Fruit fly (Drosophila melanogaster) whole organism, embryonic: ENCODE results near the gene Ctr1A.

Experiments used
- B-H1 ChIP-seq: fragments of 200-800 bp; sonication (Bioruptor generic); IDR thresholded peaks from 3 replicates; pipeline ENCODE4 v1.3.6; 2022; ENCODE audit warnings: missing biosample characterization, missing genetic modification characterization
- BEAF-32 ChIP-seq: fragments of 200-800 bp; sonication (Bioruptor generic); optimal IDR thresholded peaks from 3 replicates; lab custom pipeline; 2017; ENCODE audit warnings: missing biosample characterization, missing genetic modification characterization, mild to moderate bottlenecking, moderate library complexity, missing genetic modification reagents
- CG10565 ChIP-seq: fragments of 200-800 bp; sonication (Bioruptor generic); optimal IDR thresholded peaks from 3 replicates; lab custom pipeline; 2016; ENCODE audit warnings: missing biosample characterization, mild to moderate bottlenecking, missing genetic modification characterization
- CG12769 ChIP-seq: fragments of 200-800 bp; sonication (Bioruptor generic); optimal IDR thresholded peaks from 2 replicates; lab custom pipeline; 2019; ENCODE audit warnings: missing biosample characterization, mild to moderate bottlenecking, missing genetic modification characterization, moderate library complexity
- CG13123 ChIP-seq: fragments of 200-800 bp; sonication (Bioruptor generic); optimal IDR thresholded peaks from 2 replicates; lab custom pipeline; 2016; ENCODE audit warnings: missing biosample characterization, missing genetic modification characterization
- CG13287 ChIP-seq: fragments of 200-800 bp; sonication (Bioruptor generic); IDR thresholded peaks from 2 replicates; pipeline ENCODE4 v1.3.6; 2022; ENCODE audit warnings: missing biosample characterization, missing genetic modification characterization; ENCODE audit not compliant: partially characterized antibody
- CG13775 ChIP-seq: fragments of 200-800 bp; sonication (Bioruptor generic); optimal IDR thresholded peaks from 3 replicates; lab custom pipeline; 2017; ENCODE audit warnings: missing biosample characterization, mild to moderate bottlenecking, missing genetic modification characterization
- CG14965 ChIP-seq: fragments of 200-800 bp; sonication (Bioruptor generic); optimal IDR thresholded peaks from 2 replicates; lab custom pipeline; 2016; ENCODE audit warnings: missing biosample characterization, missing genetic modification characterization, borderline replicate concordance
- CG17328 ChIP-seq: fragments of 200-800 bp; sonication (Bioruptor generic); IDR thresholded peaks from 2 replicates; pipeline ENCODE4 v1.3.6; 2022; ENCODE audit warnings: missing biosample characterization, missing genetic modification characterization
- CG17359 ChIP-seq: fragments of 200-800 bp; sonication (Bioruptor generic); optimal IDR thresholded peaks from 3 replicates; lab custom pipeline; 2018; ENCODE audit warnings: missing biosample characterization, mild to moderate bottlenecking, missing genetic modification characterization, moderate library complexity
- CG17912 ChIP-seq: fragments of 200-800 bp; sonication (Bioruptor generic); optimal IDR thresholded peaks from 2 replicates; lab custom pipeline; 2018; ENCODE audit warnings: missing biosample characterization, mild to moderate bottlenecking, missing genetic modification characterization
- CG1832 ChIP-seq: fragments of 200-800 bp; sonication (Bioruptor generic); optimal IDR thresholded peaks from 2 replicates; lab custom pipeline; 2017; ENCODE audit warnings: missing biosample characterization, mild to moderate bottlenecking, missing genetic modification characterization, inconsistent platforms
- CG18476 ChIP-seq: fragments of 200-800 bp; sonication (Bioruptor generic); optimal IDR thresholded peaks from 2 replicates; lab custom pipeline; 2016; ENCODE audit warnings: missing biosample characterization, mild to moderate bottlenecking, missing genetic modification characterization
- CG2129 ChIP-seq: fragments of 200-800 bp; sonication (Bioruptor generic); IDR thresholded peaks from 2 replicates; pipeline ENCODE4 v1.3.6; 2022; ENCODE audit warnings: missing biosample characterization, missing genetic modification characterization; ENCODE audit not compliant: partially characterized antibody
- CG3163 ChIP-seq: fragments of 200-800 bp; sonication (Bioruptor generic); optimal IDR thresholded peaks from 3 replicates; lab custom pipeline; 2016; ENCODE audit warnings: missing biosample characterization, missing genetic modification characterization
- CG33213 ChIP-seq: fragments of 200-800 bp; sonication (Bioruptor generic); optimal IDR thresholded peaks from 3 replicates; lab custom pipeline; 2016; ENCODE audit warnings: missing biosample characterization, missing genetic modification characterization
- CG34422 ChIP-seq: fragments of 200-800 bp; sonication (Bioruptor generic); IDR thresholded peaks from 3 replicates; pipeline ENCODE4 v1.3.6; 2022; ENCODE audit warnings: missing biosample characterization, missing genetic modification characterization
- CG6854 ChIP-seq: fragments of 200-800 bp; sonication (Bioruptor generic); optimal IDR thresholded peaks from 3 replicates; lab custom pipeline; 2017; ENCODE audit warnings: missing biosample characterization, mild to moderate bottlenecking, missing genetic modification characterization
- CG9727 ChIP-seq: fragments of 200-800 bp; sonication (Bioruptor generic); optimal IDR thresholded peaks from 3 replicates; lab custom pipeline; 2017; ENCODE audit warnings: missing biosample characterization, mild to moderate bottlenecking, missing genetic modification characterization
- CG9817 ChIP-seq: fragments of 200-800 bp; sonication (Bioruptor generic); optimal IDR thresholded peaks from 2 replicates; lab custom pipeline; 2018; ENCODE audit warnings: missing biosample characterization, mild to moderate bottlenecking, missing genetic modification characterization, moderate library complexity
- CrebB ChIP-seq: fragments of 200-800 bp; sonication (Bioruptor generic); optimal IDR thresholded peaks from 3 replicates; lab custom pipeline; 2018; ENCODE audit warnings: missing biosample characterization, mild to moderate bottlenecking, missing genetic modification characterization
- Jarid2 ChIP-seq: fragments of 200-800 bp; sonication (Bioruptor generic); optimal IDR thresholded peaks from 3 replicates; lab custom pipeline; 2017; ENCODE audit warnings: mild to moderate bottlenecking, missing biosample characterization, missing genetic modification reagents, missing genetic modification characterization
- Myb ChIP-seq: fragments of 200-800 bp; sonication (Bioruptor generic); optimal IDR thresholded peaks from 2 replicates; lab custom pipeline; 2016; ENCODE audit warnings: missing biosample characterization, missing genetic modification characterization
- NC2β ChIP-seq: fragments of 200-800 bp; sonication (Bioruptor generic); optimal IDR thresholded peaks from 2 replicates; lab custom pipeline; 2016; ENCODE audit warnings: missing biosample characterization, missing genetic modification characterization
- Pdp1 ChIP-seq, 2 experiments: fragments of 200-800 bp; sonication (Bioruptor generic); optimal IDR thresholded peaks; 3 replicates each; lab custom pipeline; 2016; ENCODE audit warnings: missing biosample characterization in 2 of 2, missing genetic modification characterization in 2 of 2, mild to moderate bottlenecking in 1 of 2, moderate library complexity in 1 of 2
- Sry-β ChIP-seq: fragments of 200-800 bp; sonication (Bioruptor generic); optimal IDR thresholded peaks from 2 replicates; lab custom pipeline; 2018; ENCODE audit warnings: missing biosample characterization, mild to moderate bottlenecking, missing genetic modification characterization, moderate library complexity
- Xrp1 ChIP-seq: fragments of 200-800 bp; sonication (Bioruptor generic); IDR thresholded peaks from 2 replicates; pipeline ENCODE4 v1.3.6; 2022; ENCODE audit warnings: missing biosample characterization, missing genetic modification characterization
- aop ChIP-seq: fragments of 200-800 bp; sonication (Bioruptor generic); IDR thresholded peaks from 2 replicates; pipeline ENCODE4 v1.3.6; 2022; ENCODE audit warnings: missing biosample characterization, missing genetic modification characterization
- br ChIP-seq: fragments of >200 bp; optimal IDR thresholded peaks from 2 replicates; lab custom pipeline; 2017
- cg ChIP-seq: fragments of 200-800 bp; sonication (Bioruptor generic); optimal IDR thresholded peaks from 3 replicates; lab custom pipeline; 2019; ENCODE audit warnings: missing biosample characterization, mild to moderate bottlenecking, missing genetic modification characterization, moderate library complexity
- chinmo ChIP-seq: fragments of 200-800 bp; sonication (Bioruptor generic); IDR thresholded peaks from 4 replicates; pipeline ENCODE4 v1.3.6; 2022; ENCODE audit warnings: missing biosample characterization, missing genetic modification characterization; ENCODE audit not compliant: partially characterized antibody
- crol ChIP-seq: fragments of 200-800 bp; sonication (Bioruptor generic); IDR thresholded peaks from 2 replicates; pipeline ENCODE4 v1.3.6; 2022; ENCODE audit warnings: missing biosample characterization, missing genetic modification characterization
- fd102C ChIP-seq: fragments of 200-800 bp; sonication (Bioruptor generic); optimal IDR thresholded peaks from 2 replicates; lab custom pipeline; 2018; ENCODE audit warnings: missing biosample characterization, mild to moderate bottlenecking, missing genetic modification characterization, moderate library complexity
- lilli ChIP-seq: fragments of 200-800 bp; sonication (Bioruptor generic); optimal IDR thresholded peaks from 3 replicates; lab custom pipeline; 2016; ENCODE audit warnings: missing biosample characterization, missing genetic modification characterization
- maf-S ChIP-seq: fragments of 200-800 bp; sonication (Bioruptor generic); optimal IDR thresholded peaks from 2 replicates; lab custom pipeline; 2016; ENCODE audit warnings: missing biosample characterization, missing genetic modification characterization
- oc ChIP-seq: fragments of 200-800 bp; sonication (Bioruptor generic); optimal IDR thresholded peaks from 2 replicates; lab custom pipeline; 2018; ENCODE audit warnings: missing biosample characterization, mild to moderate bottlenecking, missing genetic modification characterization, moderate library complexity
- pum ChIP-seq: fragments of 200-800 bp; sonication (Bioruptor generic); optimal IDR thresholded peaks from 2 replicates; lab custom pipeline; 2016; ENCODE audit warnings: missing biosample characterization, missing genetic modification characterization
- ro ChIP-seq: fragments of 200-800 bp; sonication (Bioruptor generic); IDR thresholded peaks from 2 replicates; pipeline ENCODE4 v1.3.6; 2022; ENCODE audit warnings: missing biosample characterization, missing genetic modification characterization
- stc ChIP-seq: fragments of 200-800 bp; sonication (Bioruptor generic); IDR thresholded peaks from 2 replicates; pipeline ENCODE4 v1.3.6; 2022; ENCODE audit warnings: missing biosample characterization, missing genetic modification characterization
- tio ChIP-seq: fragments of 200-800 bp; sonication (Bioruptor generic); optimal IDR thresholded peaks from 2 replicates; lab custom pipeline; 2017; ENCODE audit warnings: missing biosample characterization, missing genetic modification characterization, inconsistent platforms
- tll ChIP-seq, 2 experiments: fragments of 200-800 bp in 1 of 2; fragments of >200 bp in 1 of 2; sonication (Bioruptor generic) in 1 of 2; optimal IDR thresholded peaks; 2 replicates each; lab custom pipeline; 2017 to 2019; ENCODE audit warnings: missing biosample characterization in 2 of 2, missing genetic modification characterization in 2 of 2, mild to moderate bottlenecking in 1 of 2, moderate library complexity in 1 of 2
- wek ChIP-seq: fragments of 200-800 bp; sonication (Bioruptor generic); optimal IDR thresholded peaks from 3 replicates; lab custom pipeline; 2018; ENCODE audit warnings: missing biosample characterization, mild to moderate bottlenecking, missing genetic modification characterization, moderate library complexity
- zen ChIP-seq: fragments of 200-800 bp; sonication (Bioruptor generic); optimal IDR thresholded peaks from 3 replicates; lab custom pipeline; 2018; ENCODE audit warnings: missing biosample characterization, mild to moderate bottlenecking, missing genetic modification characterization, moderate library complexity

The Ctr1A gene

DNA sequence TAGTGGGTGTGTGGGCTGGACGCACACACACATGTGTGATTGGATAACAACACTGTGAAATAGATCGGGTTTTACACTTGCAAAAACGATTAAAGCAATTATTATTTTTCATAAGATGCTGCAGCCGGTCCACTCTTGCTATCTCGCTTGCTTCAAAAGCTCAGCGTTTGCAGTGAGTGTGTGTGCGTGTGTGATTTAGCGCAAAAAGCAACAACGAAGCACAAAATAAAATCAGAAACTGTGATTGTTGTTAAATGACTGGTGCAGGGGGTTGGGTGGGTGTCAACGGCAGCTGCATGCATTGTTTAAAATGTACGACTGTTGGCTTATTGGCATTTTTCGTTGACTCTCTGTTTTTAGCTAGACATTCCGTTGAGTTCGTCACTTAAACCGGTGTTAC is 433 bp downstream of the Ctr1A start (continued):
- TF ChIP-seq zen (tag; lab: Kevin White, UChicago) (no peak), wek (GFP tag; lab: Kevin White, UChicago) (no peak), chinmo (GFP tag; lab: Robert Waterston, UW) (0 out of 4 replicates have a peak, but pooled peaks have one; percentile 2), aop (GFP tag; lab: Robert Waterston, UW) (no peak), tio (GFP tag; lab: Kevin White, UChicago) (no peak), CG18476 (GFP tag; lab: Kevin White, UChicago) (no peak), maf-S (GFP tag; lab: Kevin White, UChicago) (no peak), CG34422 (GFP tag; lab: Robert Waterston, UW) (0 out of 3 replicates have a peak, but pooled peaks have one; percentile 9), CG12769 (peak; percentile 17), lilli (GFP tag; lab: Kevin White, UChicago) (no peak), fd102C (no peak), CG2129 (no peak), CG13287 (no peak), CG17359 (tag; lab: Kevin White, UChicago) (peak; percentile 5), CG9817 (no peak), br (lab: Kevin White, UChicago) (no peak), cg (GFP tag; lab: Kevin White, UChicago) (peak; percentile 45), CG17912 (GFP tag; lab: Kevin White, UChicago) (no peak), CG1832 (no peak), Jarid2 (GFP tag; lab: Kevin White, UChicago) (no peak), Pdp1 (GFP tag; optimal IDR thresholded peaks at IDR 0.05; lab: Kevin White, UChicago) (peak in 1 of 2 experiments; percentile 51), CG13775 (no peak), BEAF-32 (no peak), CrebB (tag; lab: Kevin White, UChicago) (no peak), Sry-β (no peak), ro (GFP tag; lab: Robert Waterston, UW) (no peak), NC2β (GFP tag; lab: Kevin White, UChicago) (no peak), CG17328 (GFP tag; lab: Robert Waterston, UW) (no peak), oc (tag; lab: Kevin White, UChicago) (no peak), tll (GFP tag; optimal IDR thresholded peaks at IDR 0.05; lab: Kevin White, UChicago) (no peak), B-H1 (GFP tag; lab: Robert Waterston, UW) (no peak), CG14965 (GFP tag; lab: Kevin White, UChicago) (no peak), CG6854 (GFP tag; lab: Kevin White, UChicago) (no peak), CG13123 (GFP tag; lab: Kevin White, UChicago) (no peak), Xrp1 (GFP tag; lab: Robert Waterston, UW) (no peak), crol (GFP tag; lab: Robert Waterston, UW) (no peak), pum (GFP tag; lab: Kevin White, UChicago) (no peak), CG3163 (GFP tag; lab: Kevin White, UChicago) (no peak), CG9727 (GFP tag; lab: Kevin White, UChicago) (no peak), stc (GFP tag; lab: Robert Waterston, UW) (no peak), Myb (GFP tag; lab: Kevin White, UChicago) (no peak), CG10565 (no peak), CG33213 (GFP tag; lab: Kevin White, UChicago) (no peak)
